6 worm cellular contexts compared by ENCODE assay signal in genomic region chrX:10528993-10529392, ce11.
A peak's percentile ranks its signal among the peaks of the same experiment; 100 is the strongest.
TF ChIP-seq lines count a peak whose summit lies in the region.

TSS of gene F14F3.5 (minus strand) at chrX:10529226.
TSS of gene slcf-1 (plus strand) at chrX:10529294.

TF ChIP-seq in whole organism, L1 larva, 84 proteins besides CTCF, POLR2A, EP300 and RAD21:
- TF ChIP-seq ceh-88 (GFP tag; IDR thresholded peaks at IDR 0.05; lab: Robert Waterston, UW): no peak
- peak; percentile 75 for TF ChIP-seq elt-2 (tag; optimal IDR thresholded peaks at IDR 0.05; lab: Kevin White, UChicago)
TF ChIP-seq in whole organism, L1 larva: peak in this region for 1.

TF ChIP-seq in whole organism, L2 larva, 48 proteins besides CTCF, POLR2A, EP300 and RAD21:
- no peak for TF ChIP-seq ama-1 (optimal IDR thresholded peaks at IDR 0.05; lab: Kevin White, UChicago)
- TF ChIP-seq fos-1 (tag; optimal IDR thresholded peaks at IDR 0.05; lab: Kevin White, UChicago): peak; percentile 38
- TF ChIP-seq zag-1 (tag; optimal IDR thresholded peaks at IDR 0.05; lab: Kevin White, UChicago): no peak
- TF ChIP-seq dmd-4 (tag; optimal IDR thresholded peaks at IDR 0.05; lab: Kevin White, UChicago): no peak
- no peak for TF ChIP-seq egl-27 (tag; optimal IDR thresholded peaks at IDR 0.05; lab: Kevin White, UChicago)
- no peak for TF ChIP-seq ztf-11 (tag; optimal IDR thresholded peaks at IDR 0.05; lab: Kevin White, UChicago)
- no peak for TF ChIP-seq nhr-11 (tag; optimal IDR thresholded peaks at IDR 0.05; lab: Kevin White, UChicago)
- TF ChIP-seq unc-55 (GFP tag; optimal IDR thresholded peaks at IDR 0.05; lab: Kevin White, UChicago): no peak

TF ChIP-seq in whole organism, L3 larva, 47 proteins besides CTCF, POLR2A, EP300 and RAD21:
- TF ChIP-seq elt-2 (tag; optimal IDR thresholded peaks at IDR 0.05; lab: Kevin White, UChicago) (peak; percentile 83), pqm-1 (tag; optimal IDR thresholded peaks at IDR 0.05; lab: Kevin White, UChicago) (peak; percentile 53), nhr-23 (tag; optimal IDR thresholded peaks at IDR 0.05; lab: Kevin White, UChicago) (no peak)
TF ChIP-seq in whole organism, L3 larva: peak in this region for 2.

TF ChIP-seq in whole organism, L4 larva, 104 proteins besides CTCF, POLR2A, EP300 and RAD21 (continues in another document):
- TF ChIP-seq arid-1 (GFP tag; conservative IDR thresholded peaks at IDR 0.05; lab: Robert Waterston, UW) (no peak), nhr-28 (tag; optimal IDR thresholded peaks at IDR 0.05; lab: Kevin White, UChicago) (peak; percentile 34), fos-1 (tag; optimal IDR thresholded peaks at IDR 0.05; lab: Kevin White, UChicago) (no peak), daf-8 (GFP tag; IDR thresholded peaks at IDR 0.05; lab: Robert Waterston, UW) (no peak), ceh-20 (GFP tag; IDR thresholded peaks at IDR 0.05; lab: Robert Waterston, UW) (no peak), nhr-102 (tag; optimal IDR thresholded peaks at IDR 0.05; lab: Kevin White, UChicago) (no peak), zip-2 (tag; optimal IDR thresholded peaks at IDR 0.05; lab: Kevin White, UChicago) (no peak), daf-16 (GFP tag; optimal IDR thresholded peaks at IDR 0.05; lab: Kevin White, UChicago) (no peak), daf-16 (tag; optimal IDR thresholded peaks at IDR 0.05; lab: Kevin White, UChicago) (peak; percentile 49), zag-1 (tag; optimal IDR thresholded peaks at IDR 0.05; lab: Kevin White, UChicago) (no peak), dve-1 (tag; optimal IDR thresholded peaks at IDR 0.05; lab: Kevin White, UChicago; ENCODE audit: insufficient read depth) (peak; percentile 51), daf-19 (GFP tag; conservative IDR thresholded peaks at IDR 0.05; lab: Robert Waterston, UW) (no peak), pha-4 (GFP tag; IDR thresholded peaks at IDR 0.05; lab: Robert Waterston, UW) (no peak), pha-4 (tag; optimal IDR thresholded peaks at IDR 0.05; lab: Kevin White, UChicago) (no peak), fkh-10 (GFP tag; optimal IDR thresholded peaks at IDR 0.05; lab: Kevin White, UChicago) (no peak), sdz-12 (GFP tag; optimal IDR thresholded peaks at IDR 0.05; lab: Kevin White, UChicago) (no peak), Y105C5A.15 (GFP tag; IDR thresholded peaks at IDR 0.05; lab: Robert Waterston, UW) (no peak), ceh-62 (tag; optimal IDR thresholded peaks at IDR 0.05; lab: Kevin White, UChicago) (no peak), tra-1 (GFP tag; IDR thresholded peaks at IDR 0.05; lab: Robert Waterston, UW) (0 out of 2 replicates have a peak, but pooled peaks have one; percentile 11), pqm-1 (tag; optimal IDR thresholded peaks at IDR 0.05; lab: Kevin White, UChicago) (peak; percentile 57), hlh-11 (tag; optimal IDR thresholded peaks at IDR 0.05; lab: Kevin White, UChicago) (peak; percentile 40), unc-62 (GFP tag; optimal IDR thresholded peaks at IDR 0.05 in 1 of 2; lab: Kevin White, UChicago) (peak in 1 of 2 experiments; percentile 61), unc-62 (tag; optimal IDR thresholded peaks at IDR 0.05; lab: Kevin White, UChicago) (no peak), ceh-28 (tag; optimal IDR thresholded peaks at IDR 0.05; lab: Kevin White, UChicago) (no peak), php-3 (GFP tag; IDR thresholded peaks at IDR 0.05; lab: Robert Waterston, UW) (peak; percentile 81), aly-2 (tag; optimal IDR thresholded peaks at IDR 0.05; lab: Kevin White, UChicago) (no peak), nhr-10 (tag; optimal IDR thresholded peaks at IDR 0.05; lab: Kevin White, UChicago) (no peak)

TF ChIP-seq in whole organism, late embryonic, 69 proteins besides CTCF, POLR2A, EP300 and RAD21:
- TF ChIP-seq elt-2 (tag; optimal IDR thresholded peaks at IDR 0.05; lab: Kevin White, UChicago) (peak; percentile 42), ahr-1 (tag; optimal IDR thresholded peaks at IDR 0.05; lab: Kevin White, UChicago) (no peak)

TF ChIP-seq in whole organism, young adult, 124 proteins besides CTCF, POLR2A, EP300 and RAD21:
- no peak for TF ChIP-seq let-607 (tag; optimal IDR thresholded peaks at IDR 0.05; lab: Kevin White, UChicago)
- no peak for TF ChIP-seq B0261.1 (tag; optimal IDR thresholded peaks at IDR 0.05; lab: Kevin White, UChicago)
- TF ChIP-seq nhr-80 (tag; optimal IDR thresholded peaks at IDR 0.05; lab: Kevin White, UChicago): peak; percentile 88
- no peak for TF ChIP-seq nfyb-1 (GFP tag; IDR thresholded peaks at IDR 0.05; lab: Robert Waterston, UW)
- TF ChIP-seq bed-2 (GFP tag; IDR thresholded peaks at IDR 0.05; lab: Robert Waterston, UW): no peak
- peak; percentile 46; the same call in 1 of the 2 replicates for TF ChIP-seq dox-1 (GFP tag; IDR thresholded peaks at IDR 0.05; lab: Robert Waterston, UW)
